Worm (Caenorhabditis elegans) whole organism, L4/young adult: ENCODE data around the gene Y119D3B.14.

Experiments
- dao-5 ChIP-seq: sonication (generic microtip); optimal IDR thresholded peaks from 2 replicates; lab custom pipeline; 2016; ENCODE audit warnings: missing genotype, missing genetic modification characterization, moderate library complexity, missing compliant biosample characterization
- him-1 ChIP-seq: sonication (generic microtip); optimal IDR thresholded peaks from 2 replicates; lab custom pipeline; 2016; ENCODE audit warnings: missing genotype, missing genetic modification reagents, missing genetic modification characterization, missing compliant biosample characterization

ce11 chrIII:1207027-1207426 is 13.4 kb upstream of the Y119D3B.14 start:
- no peak for TF ChIP-seq dao-5 (tag; lab: Kevin White, UChicago)
- no peak for TF ChIP-seq him-1 (tag; lab: Kevin White, UChicago)
